Fruit fly (Drosophila melanogaster) whole organism, prepupa: ENCODE measurements around the gene CG34268.

Experiments used
- CG15336 ChIP-seq: fragments of 200-800 bp; sonication (Bioruptor generic); IDR thresholded peaks from 2 replicates; pipeline ENCODE4 v1.3.6; 2022; ENCODE audit warnings: missing biosample characterization, missing genetic modification characterization
- CG34406 ChIP-seq: fragments of 200-800 bp; sonication (Bioruptor generic); optimal IDR thresholded peaks from 3 replicates; lab custom pipeline; 2016; ENCODE audit warnings: missing biosample characterization, missing genetic modification characterization
- CG3919 ChIP-seq: fragments of 200-800 bp; sonication (Bioruptor generic); optimal IDR thresholded peaks from 3 replicates; lab custom pipeline; 2016; ENCODE audit warnings: missing biosample characterization, missing genetic modification characterization
- CG6276 ChIP-seq: fragments of 200-800 bp; sonication (Bioruptor generic); optimal IDR thresholded peaks from 2 replicates; lab custom pipeline; 2017; ENCODE audit warnings: missing biosample characterization, mild to moderate bottlenecking, missing genetic modification characterization
- CG6854 ChIP-seq: fragments of 200-800 bp; sonication (Bioruptor generic); optimal IDR thresholded peaks from 2 replicates; lab custom pipeline; 2017; ENCODE audit warnings: missing biosample characterization, mild to moderate bottlenecking, missing genetic modification characterization
- CG9139 ChIP-seq: fragments of 200-800 bp; sonication (Bioruptor generic); optimal IDR thresholded peaks from 3 replicates; lab custom pipeline; 2017; ENCODE audit warnings: missing biosample characterization, mild to moderate bottlenecking, missing genetic modification characterization
- Met ChIP-seq: fragments of 200-800 bp; sonication (Bioruptor generic); optimal IDR thresholded peaks from 3 replicates; lab custom pipeline; 2016; ENCODE audit warnings: missing biosample characterization, missing genetic modification characterization
- OdsH ChIP-seq: fragments of 200-800 bp; sonication (Bioruptor generic); optimal IDR thresholded peaks from 3 replicates; lab custom pipeline; 2016; ENCODE audit warnings: missing biosample characterization, missing genetic modification characterization
- achi ChIP-seq: fragments of 200-800 bp; sonication (Bioruptor generic); optimal IDR thresholded peaks from 3 replicates; lab custom pipeline; 2016; ENCODE audit warnings: missing biosample characterization, missing genetic modification characterization
- acj6 ChIP-seq: fragments of 200-800 bp; sonication (Bioruptor generic); optimal IDR thresholded peaks from 3 replicates; lab custom pipeline; 2016; ENCODE audit warnings: missing biosample characterization, missing genetic modification characterization
- dac ChIP-seq: fragments of 200-800 bp; sonication (Bioruptor generic); optimal IDR thresholded peaks from 2 replicates; lab custom pipeline; 2017; ENCODE audit warnings: missing biosample characterization, mild to moderate bottlenecking, missing genetic modification characterization
- lz ChIP-seq: fragments of 200-800 bp; sonication (Bioruptor generic); optimal IDR thresholded peaks from 3 replicates; lab custom pipeline; 2016; ENCODE audit warnings: missing biosample characterization, missing genetic modification characterization
- salr ChIP-seq, 2 experiments: fragments of 200-800 bp; sonication (Bioruptor generic); optimal IDR thresholded peaks; 3 replicates each; lab custom pipeline; 2016 to 2018; ENCODE audit warnings: missing biosample characterization in 2 of 2, missing genetic modification characterization in 2 of 2, mild to moderate bottlenecking in 1 of 2
- vri ChIP-seq: fragments of 200-800 bp; sonication (Bioruptor generic); optimal IDR thresholded peaks from 3 replicates; lab custom pipeline; 2016; ENCODE audit warnings: missing biosample characterization, mild to moderate bottlenecking, missing genetic modification characterization

CG34268 gene

dm6 chr3L:550082-550827 lies 49.5 kb downstream of the CG34268 start (continued):
- TF ChIP-seq vri (peak; percentile 17), CG6276 (peak; percentile 67), OdsH (GFP tag; lab: Kevin White, UChicago) (peak; percentile 68), acj6 (GFP tag; lab: Kevin White, UChicago) (peak; percentile 57), CG15336 (GFP tag; lab: Robert Waterston, UW) (peak; percentile 40; the same call in 1 of the 2 replicates), dac (GFP tag; lab: Kevin White, UChicago) (peak; percentile 15), lz (peak; percentile 71), salr (GFP tag; optimal IDR thresholded peaks at IDR 0.05; lab: Kevin White, UChicago) (peak in 1 of 2 experiments; percentile 59), CG6854 (GFP tag; lab: Kevin White, UChicago) (no peak)

- TF ChIP-seq lz (no peak), CG9139 (no peak), Met (no peak), CG34406 (no peak), achi (GFP tag; lab: Kevin White, UChicago) (no peak), CG3919 (GFP tag; lab: Kevin White, UChicago) (no peak), vri (no peak)
- TF ChIP-seq, all 60 proteins: peak for 0
Measured at dm6 chr3L:550828-551094, 50.0 kb downstream of the CG34268 start.
